Fruit fly (Drosophila melanogaster): ENCODE data around the gene chico.

The chico gene

DNA sequence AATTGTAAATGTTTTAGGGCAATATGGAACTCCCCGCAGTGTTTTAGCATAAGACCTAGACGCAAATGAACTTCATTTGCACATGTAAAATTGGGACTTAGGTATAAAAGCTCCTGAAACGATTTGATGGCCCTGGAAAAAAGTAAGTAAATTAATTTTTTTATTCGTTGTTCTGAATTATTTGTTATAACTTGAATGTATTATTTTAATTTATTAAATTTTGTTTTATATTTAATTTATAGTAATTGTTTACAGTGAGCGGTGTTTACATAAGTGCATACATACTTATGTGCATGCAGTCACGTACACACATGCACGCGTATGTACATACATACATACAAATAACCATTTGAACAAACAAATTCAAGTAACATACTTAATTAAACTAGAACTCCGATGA, 29.6 kb upstream of the chico start (continued):
- peak; percentile 63 for TF ChIP-seq Sox100B (GFP tag; optimal IDR thresholded peaks at IDR 0.05)
- peak in 1 of 2 experiments; percentile 42 for TF ChIP-seq bsh (GFP tag; optimal IDR thresholded peaks at IDR 0.05)
- TF ChIP-seq nom (GFP tag; optimal IDR thresholded peaks at IDR 0.05), result peak; percentile 38
- no peak for TF ChIP-seq CG31365 (tag; optimal IDR thresholded peaks at IDR 0.05)
- TF ChIP-seq peb (GFP tag; IDR thresholded peaks at IDR 0.05), result no peak
- TF ChIP-seq lola (GFP tag; optimal IDR thresholded peaks at IDR 0.05), result peak in 1 of 3 experiments; percentile 45
- TF ChIP-seq NfI (GFP tag; optimal IDR thresholded peaks at IDR 0.05), result no peak
- TF ChIP-seq dmrt11E (tag; optimal IDR thresholded peaks at IDR 0.05), result peak; percentile 60
- TF ChIP-seq chif (GFP tag; optimal IDR thresholded peaks at IDR 0.05), result no peak
- peak; percentile 5 for TF ChIP-seq CG18764 (GFP tag; optimal IDR thresholded peaks at IDR 0.05)
- no peak for TF ChIP-seq unpg (GFP tag; optimal IDR thresholded peaks at IDR 0.05)
- peak; percentile 44 for TF ChIP-seq kah (GFP tag; optimal IDR thresholded peaks at IDR 0.05)
- peak; percentile 10; the same call in 1 of the 3 replicates for TF ChIP-seq B-H1 (GFP tag; IDR thresholded peaks at IDR 0.05)
- TF ChIP-seq Pdp1 (GFP tag; optimal IDR thresholded peaks at IDR 0.05), result peak in 1 of 2 experiments; percentile 60
- TF ChIP-seq CG15601 (tag; optimal IDR thresholded peaks at IDR 0.05), result peak; percentile 18
- no peak for TF ChIP-seq Myb (GFP tag; optimal IDR thresholded peaks at IDR 0.05)
- peak; percentile 13 for TF ChIP-seq CG15696 (tag; optimal IDR thresholded peaks at IDR 0.05)
- TF ChIP-seq CG9437 (GFP tag; optimal IDR thresholded peaks at IDR 0.05), result peak; percentile 6
- peak; percentile 75 for TF ChIP-seq Asciz (GFP tag; optimal IDR thresholded peaks at IDR 0.05)
- TF ChIP-seq Bgb (GFP tag; IDR thresholded peaks at IDR 0.05; ENCODE audit: partially characterized antibody), result no peak

dm6 chr2L:10272224-10272623, 25.3 kb upstream of the chico start, which contains the start of gene trk:
Gene trk (minus strand): TSS chr2L:10272324.
- no peak for TF ChIP-seq CG2678 (tag; optimal IDR thresholded peaks at IDR 0.05)
- no peak for TF ChIP-seq tgo (GFP tag; IDR thresholded peaks at IDR 0.05)
- TF ChIP-seq CG3838 (GFP tag; optimal IDR thresholded peaks at IDR 0.05), result no peak
- no peak for TF ChIP-seq CG5245 (GFP tag; optimal IDR thresholded peaks at IDR 0.05)
- no peak for TF ChIP-seq B-H1 (GFP tag; IDR thresholded peaks at IDR 0.05)
- TF ChIP-seq tio (GFP tag; optimal IDR thresholded peaks at IDR 0.05), result no peak
- no peak for TF ChIP-seq Lhr (GFP tag; optimal IDR thresholded peaks at IDR 0.05)
- no peak for TF ChIP-seq CG6683 (GFP tag; optimal IDR thresholded peaks at IDR 0.05)
- TF ChIP-seq CG8924 (tag; optimal IDR thresholded peaks at IDR 0.05), result no peak
- TF ChIP-seq CG13287 (GFP tag; IDR thresholded peaks at IDR 0.05; ENCODE audit: partially characterized antibody), result no peak
- TF ChIP-seq bcd (GFP tag; optimal IDR thresholded peaks at IDR 0.05), result no peak
- no peak for TF ChIP-seq sqz (GFP tag; optimal IDR thresholded peaks at IDR 0.05)

dm6 chr2L:10269854-10270253, 23.0 kb upstream of the chico start, which contains the start of gene Mulk:
Gene Mulk (plus strand): TSS chr2L:10270051.
- TF ChIP-seq MBD-R2 (GFP tag; IDR thresholded peaks at IDR 0.05) (peak; percentile 76), CG8281 (tag; optimal IDR thresholded peaks at IDR 0.05) (no peak), CG3065 (GFP tag; optimal IDR thresholded peaks at IDR 0.05) (no peak), CG11560 (tag; IDR thresholded peaks at IDR 0.05) (no peak), CG5953 (GFP tag; IDR thresholded peaks at IDR 0.05) (no peak), CG3847 (GFP tag; IDR thresholded peaks at IDR 0.05) (no peak), D19A (tag; optimal IDR thresholded peaks at IDR 0.05) (no peak), eve (GFP tag; optimal IDR thresholded peaks at IDR 0.05) (peak in 1 of 2 experiments; percentile 40), CG11723 (GFP tag; optimal IDR thresholded peaks at IDR 0.05) (no peak), CG7556 (GFP tag; optimal IDR thresholded peaks at IDR 0.05) (no peak), CG17912 (GFP tag; optimal IDR thresholded peaks at IDR 0.05) (no peak), pfk (GFP tag; optimal IDR thresholded peaks at IDR 0.05) (peak; percentile 91), ewg (GFP tag; optimal IDR thresholded peaks at IDR 0.05) (no peak), CG15601 (tag; optimal IDR thresholded peaks at IDR 0.05) (no peak), Pdp1 (GFP tag; optimal IDR thresholded peaks at IDR 0.05) (peak in 1 of 2 experiments; percentile 81), dm (GFP tag; optimal IDR thresholded peaks at IDR 0.05) (peak; percentile 19), CG33213 (GFP tag; optimal IDR thresholded peaks at IDR 0.05) (no peak), cas (GFP tag; IDR thresholded peaks at IDR 0.05) (no peak), Ets97D (GFP tag; optimal IDR thresholded peaks at IDR 0.05) (no peak)
